Fruit fly (Drosophila melanogaster) whole organism, adult: ENCODE data around the gene CG43645.

Experiments
- CG11617 ChIP-seq: fragments of 200-800 bp; sonication (Bioruptor generic); optimal IDR thresholded peaks from 2 replicates; lab custom pipeline; 2017; ENCODE audit warnings: mild to moderate bottlenecking, missing biosample characterization, missing genetic modification reagents, missing genetic modification characterization
- CG12768 ChIP-seq: fragments of 200-800 bp; sonication (Bioruptor generic); optimal IDR thresholded peaks from 2 replicates; lab custom pipeline; 2017; ENCODE audit warnings: missing biosample characterization, missing genetic modification characterization, mild to moderate bottlenecking, moderate library complexity, missing genetic modification reagents
- CG14711 ChIP-seq: fragments of 200-800 bp; sonication (Bioruptor generic); optimal IDR thresholded peaks from 2 replicates; lab custom pipeline; 2018; ENCODE audit warnings: missing biosample characterization, mild to moderate bottlenecking, missing genetic modification characterization, moderate library complexity
- CG1620 ChIP-seq: fragments of 200-800 bp; sonication (Bioruptor generic); optimal IDR thresholded peaks from 2 replicates; lab custom pipeline; 2016; ENCODE audit warnings: missing biosample characterization, missing genetic modification characterization
- CG33017 ChIP-seq: fragments of 200-800 bp; sonication (Bioruptor generic); optimal IDR thresholded peaks from 2 replicates; lab custom pipeline; 2018; ENCODE audit warnings: missing biosample characterization, mild to moderate bottlenecking, missing genetic modification characterization, moderate library complexity
- CG5204 ChIP-seq: fragments of 200-800 bp; sonication (Bioruptor generic); optimal IDR thresholded peaks from 2 replicates; lab custom pipeline; 2016; ENCODE audit warnings: missing biosample characterization, missing genetic modification characterization
- CG7045 ChIP-seq: fragments of 200-800 bp; sonication (Bioruptor generic); optimal IDR thresholded peaks from 2 replicates; lab custom pipeline; 2017; ENCODE audit warnings: missing biosample characterization, mild to moderate bottlenecking, missing genetic modification characterization
- CG7101 ChIP-seq: fragments of 200-800 bp; sonication (Bioruptor generic); optimal IDR thresholded peaks from 2 replicates; lab custom pipeline; 2018; ENCODE audit warnings: missing biosample characterization, mild to moderate bottlenecking, missing genetic modification characterization, moderate library complexity
- Clk ChIP-seq: fragments of 200-800 bp; sonication (Bioruptor generic); optimal IDR thresholded peaks from 2 replicates; lab custom pipeline; 2017; ENCODE audit warnings: missing biosample characterization, missing genetic modification characterization
- Crg-1 ChIP-seq: fragments of 200-800 bp; sonication (Bioruptor generic); optimal IDR thresholded peaks from 2 replicates; lab custom pipeline; 2016; ENCODE audit warnings: missing biosample characterization, missing genetic modification characterization
- Hr96 ChIP-seq: fragments of 200-800 bp; sonication (Bioruptor generic); optimal IDR thresholded peaks from 2 replicates; lab custom pipeline; 2016; ENCODE audit warnings: missing biosample characterization, missing genetic modification characterization
- Mnt ChIP-seq: fragments of 200-800 bp; sonication (Bioruptor generic); optimal IDR thresholded peaks from 2 replicates; lab custom pipeline; 2016; ENCODE audit warnings: missing biosample characterization, mild to moderate bottlenecking, missing genetic modification characterization
- bab1 ChIP-seq: fragments of 200-800 bp; sonication (Bioruptor generic); optimal IDR thresholded peaks from 3 replicates; lab custom pipeline; 2019; ENCODE audit warnings: missing biosample characterization, mild to moderate bottlenecking, missing genetic modification characterization, moderate library complexity
- cic ChIP-seq: fragments of 200-800 bp; sonication (Bioruptor generic); optimal IDR thresholded peaks from 2 replicates; lab custom pipeline; 2017; ENCODE audit warnings: missing biosample characterization, mild to moderate bottlenecking, missing genetic modification characterization, moderate library complexity
- cnc ChIP-seq, 2 experiments: fragments of >200 bp; optimal IDR thresholded peaks; 2 replicates each; lab custom pipeline; 2017
- kay ChIP-seq: fragments of 200-800 bp; sonication (Bioruptor generic); peaks from one replicate; lab custom pipeline; 2016; ENCODE audit warnings: missing biosample characterization, missing genetic modification characterization, borderline replicate concordance
- ovo ChIP-seq: fragments of 200-800 bp; sonication (Bioruptor generic); optimal IDR thresholded peaks from 2 replicates; lab custom pipeline; 2016; ENCODE audit warnings: missing biosample characterization, missing genetic modification characterization
- pad ChIP-seq: fragments of 200-800 bp; sonication (Bioruptor generic); optimal IDR thresholded peaks from 3 replicates; lab custom pipeline; 2017; ENCODE audit warnings: missing biosample characterization, missing genetic modification characterization, mild to moderate bottlenecking, moderate library complexity, missing genetic modification reagents
- tj ChIP-seq: fragments of 200-800 bp; sonication (Bioruptor generic); optimal IDR thresholded peaks from 3 replicates; lab custom pipeline; 2017; ENCODE audit warnings: missing biosample characterization, mild to moderate bottlenecking, missing genetic modification characterization, moderate library complexity
- toe ChIP-seq: fragments of 200-800 bp; sonication (Bioruptor generic); optimal IDR thresholded peaks from 2 replicates; lab custom pipeline; 2016; ENCODE audit warnings: missing biosample characterization, missing genetic modification characterization

CG43645 gene

dm6 chr2L:17498721-17499120 lies 13.2 kb downstream of the CG43645 start, which contains the start of gene CG15142:
Gene CG15142, minus strand, starts transcription at chr2L:17498821.
- no peak for TF ChIP-seq CG1620 (GFP tag; lab: Kevin White, UChicago)
- no peak for TF ChIP-seq Clk (GFP tag; lab: Kevin White, UChicago)
- no peak for TF ChIP-seq CG11617

- peak; percentile 24 for TF ChIP-seq bab1
- no peak for TF ChIP-seq Hr96 (GFP tag; lab: Kevin White, UChicago)
- TF ChIP-seq Mnt (GFP tag; lab: Kevin White, UChicago) = peak; percentile 72
Observed at dm6 chr2L:17500946-17501451, 15.4 kb downstream of the CG43645 start, which contains the start of the genes mEFTs and Dhc36C. Gene mEFTs, minus strand, starts transcription at chr2L:17501106. Gene Dhc36C, plus strand, starts transcription at chr2L:17501401.

dm6 chr2L:17514090-17514715 lies 28.6 kb downstream of the CG43645 start:
- TF ChIP-seq kay (GFP tag; lab: Kevin White, UChicago) (no peak), cnc (optimal IDR thresholded peaks at IDR 0.05; lab: Kevin White, UChicago) (no peak), CG1620 (GFP tag; lab: Kevin White, UChicago) (no peak), tj (GFP tag; lab: Kevin White, UChicago) (no peak), CG7101 (tag; lab: Kevin White, UChicago) (no peak), toe (GFP tag; lab: Kevin White, UChicago) (no peak), pad (no peak), CG7045 (GFP tag; lab: Kevin White, UChicago) (no peak), cic (GFP tag; lab: Kevin White, UChicago) (no peak), Mnt (GFP tag; lab: Kevin White, UChicago) (no peak), ovo (GFP tag; lab: Kevin White, UChicago) (no peak), CG5204 (GFP tag; lab: Kevin White, UChicago) (no peak), Hr96 (GFP tag; lab: Kevin White, UChicago) (no peak)

- TF ChIP-seq CG7101 (tag; lab: Kevin White, UChicago) = no peak
- no peak for TF ChIP-seq CG33017 (tag; lab: Kevin White, UChicago)
- no peak for TF ChIP-seq kay (GFP tag; lab: Kevin White, UChicago)
- no peak for TF ChIP-seq pad
Observed at dm6 chr2L:17524449-17524848, 38.9 kb downstream of the CG43645 start, which contains the start of gene CG15143. Gene CG15143, minus strand, starts transcription at chr2L:17524549.

dm6 chr2L:17529022-17529421 lies 43.5 kb downstream of the CG43645 start, which contains the start of gene CG15144:
Gene CG15144, minus strand, starts transcription at chr2L:17529122.
- TF ChIP-seq CG7045 (GFP tag; lab: Kevin White, UChicago) (no peak), CG1620 (GFP tag; lab: Kevin White, UChicago) (no peak), bab1 (no peak), CG7101 (tag; lab: Kevin White, UChicago) (no peak), Crg-1 (no peak), tj (GFP tag; lab: Kevin White, UChicago) (no peak), CG14711 (tag; lab: Kevin White, UChicago) (no peak), Hr96 (GFP tag; lab: Kevin White, UChicago) (no peak), Mnt (GFP tag; lab: Kevin White, UChicago) (no peak), cnc (optimal IDR thresholded peaks at IDR 0.05; lab: Kevin White, UChicago) (no peak), Clk (GFP tag; lab: Kevin White, UChicago) (no peak), CG12768 (GFP tag; lab: Kevin White, UChicago) (no peak)

- TF ChIP-seq CG7045 (GFP tag; lab: Kevin White, UChicago) (no peak), cic (GFP tag; lab: Kevin White, UChicago) (no peak), Mnt (GFP tag; lab: Kevin White, UChicago) (no peak), ovo (GFP tag; lab: Kevin White, UChicago) (no peak), cnc (optimal IDR thresholded peaks at IDR 0.05; lab: Kevin White, UChicago) (no peak), toe (GFP tag; lab: Kevin White, UChicago) (no peak), Hr96 (GFP tag; lab: Kevin White, UChicago) (no peak), Clk (GFP tag; lab: Kevin White, UChicago) (no peak), tj (GFP tag; lab: Kevin White, UChicago) (no peak), CG14711 (tag; lab: Kevin White, UChicago) (no peak), kay (GFP tag; lab: Kevin White, UChicago) (no peak), bab1 (no peak)
Observed at dm6 chr2L:17532134-17532533, 46.6 kb downstream of the CG43645 start, which contains the start of gene CG15145. Gene CG15145, minus strand, starts transcription at chr2L:17532234.

dm6 chr2L:17533794-17534193 lies 48.2 kb downstream of the CG43645 start:
- TF ChIP-seq CG11617 (no peak), pad (no peak), CG5204 (GFP tag; lab: Kevin White, UChicago) (no peak), Hr96 (GFP tag; lab: Kevin White, UChicago) (no peak), CG14711 (tag; lab: Kevin White, UChicago) (no peak), Crg-1 (no peak), CG1620 (GFP tag; lab: Kevin White, UChicago) (no peak), CG7101 (tag; lab: Kevin White, UChicago) (no peak), toe (GFP tag; lab: Kevin White, UChicago) (no peak), CG7045 (GFP tag; lab: Kevin White, UChicago) (no peak), kay (GFP tag; lab: Kevin White, UChicago) (no peak)
